Fruit fly (Drosophila melanogaster) Kc167 (cell line): ENCODE measurements around the gene CG3556.

Experiments used
- Myc ChIP-seq: fragments of >200 bp; optimal IDR thresholded peaks from 2 replicates; lab custom pipeline; 2017; ENCODE audit warnings: missing external identifiers
- Sin3A ChIP-seq: fragments of >200 bp; optimal IDR thresholded peaks from 2 replicates; lab custom pipeline; 2018; ENCODE audit warnings: missing external identifiers
- h ChIP-seq: fragments of >200 bp; optimal IDR thresholded peaks from 3 replicates; lab custom pipeline; 2018; ENCODE audit warnings: missing external identifiers
- insv ChIP-seq: fragments of >200 bp; optimal IDR thresholded peaks from 3 replicates; lab custom pipeline; 2018; ENCODE audit warnings: missing external identifiers

DNA sequence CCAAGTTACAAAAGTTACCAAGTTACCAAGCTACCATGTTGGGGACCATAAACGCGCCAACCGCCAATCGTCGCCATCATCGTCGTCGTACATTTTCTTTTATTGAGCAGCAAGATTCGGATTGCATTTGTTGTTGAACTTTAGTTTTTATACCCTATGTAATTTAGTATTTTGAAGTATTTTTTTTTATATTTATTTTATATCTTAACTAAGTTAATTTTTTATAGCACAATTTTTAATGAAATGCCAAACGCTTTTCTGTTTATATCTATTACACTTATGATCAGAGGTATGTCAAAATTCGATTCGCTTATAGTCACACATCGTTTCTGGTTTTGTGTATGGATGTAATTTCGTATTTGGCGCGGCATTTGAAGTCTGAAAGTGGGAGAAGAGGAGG lies 52.4 kb downstream of the CG3556 start:
- no peak for TF ChIP-seq h (lab: Kevin White, UChicago)
- TF ChIP-seq Sin3A (lab: Kevin White, UChicago), result no peak
- TF ChIP-seq Myc, result no peak
- no peak for TF ChIP-seq insv (lab: Kevin White, UChicago)
